Fruit fly (Drosophila melanogaster) whole organism, pupa: ENCODE results near the gene CG7275.

Source experiments
- CG10348 ChIP-seq: fragments of 200-800 bp; sonication (Bioruptor generic); IDR thresholded peaks from 2 replicates; pipeline ENCODE4 v1.3.6; 2022; ENCODE audit warnings: missing biosample characterization, missing genetic modification characterization
- CG12605 ChIP-seq: fragments of 200-800 bp; sonication (Bioruptor generic); IDR thresholded peaks from 2 replicates; pipeline ENCODE4 v1.3.6; 2022; ENCODE audit warnings: missing biosample characterization, missing genetic modification characterization
- CG13204 ChIP-seq: fragments of 200-800 bp; sonication (Bioruptor generic); optimal IDR thresholded peaks from 2 replicates; lab custom pipeline; 2018; ENCODE audit warnings: missing biosample characterization, mild to moderate bottlenecking, missing genetic modification characterization, moderate library complexity
- CG14655 ChIP-seq: fragments of 200-800 bp; sonication (Bioruptor generic); optimal IDR thresholded peaks from 3 replicates; lab custom pipeline; 2017; ENCODE audit warnings: mild to moderate bottlenecking, missing biosample characterization, missing genetic modification reagents, missing genetic modification characterization
- CG15710 ChIP-seq: fragments of 200-800 bp; sonication (Bioruptor generic); optimal IDR thresholded peaks from 2 replicates; lab custom pipeline; 2018; ENCODE audit warnings: missing biosample characterization, mild to moderate bottlenecking, missing genetic modification characterization, moderate library complexity
- CG17806 ChIP-seq: fragments of 200-800 bp; sonication (Bioruptor generic); optimal IDR thresholded peaks from 2 replicates; lab custom pipeline; 2018; ENCODE audit warnings: missing biosample characterization, mild to moderate bottlenecking, missing genetic modification characterization, moderate library complexity
- CG32121 ChIP-seq: fragments of 200-800 bp; sonication (Bioruptor generic); IDR thresholded peaks from 2 replicates; pipeline ENCODE4 v1.3.6; 2022; ENCODE audit warnings: missing biosample characterization, missing genetic modification characterization
- CG34367 ChIP-seq: fragments of 200-800 bp; sonication (Bioruptor generic); optimal IDR thresholded peaks from 2 replicates; lab custom pipeline; 2018; ENCODE audit warnings: missing biosample characterization, mild to moderate bottlenecking, missing genetic modification characterization
- CG4496 ChIP-seq: fragments of 200-800 bp; sonication (Bioruptor generic); IDR thresholded peaks from 3 replicates; pipeline ENCODE4 v1.3.6; 2022; ENCODE audit warnings: missing biosample characterization, missing genetic modification characterization
- CG8159 ChIP-seq: fragments of 200-800 bp; sonication (Bioruptor generic); optimal IDR thresholded peaks from 3 replicates; lab custom pipeline; 2018; ENCODE audit warnings: missing biosample characterization, mild to moderate bottlenecking, missing genetic modification characterization, moderate library complexity
- CG8301 ChIP-seq: fragments of 200-800 bp; sonication (Bioruptor generic); optimal IDR thresholded peaks from 2 replicates; lab custom pipeline; 2018; ENCODE audit warnings: missing biosample characterization, mild to moderate bottlenecking, missing genetic modification characterization
- CG9948 ChIP-seq: fragments of 200-800 bp; sonication (Bioruptor generic); optimal IDR thresholded peaks from 2 replicates; lab custom pipeline; 2018; ENCODE audit warnings: missing biosample characterization, mild to moderate bottlenecking, missing genetic modification characterization, moderate library complexity
- D1 ChIP-seq: fragments of 200-800 bp; sonication (Bioruptor generic); optimal IDR thresholded peaks from 2 replicates; lab custom pipeline; 2018; ENCODE audit warnings: missing biosample characterization, mild to moderate bottlenecking, missing genetic modification characterization, moderate library complexity
- EcR ChIP-seq: fragments of 200-800 bp; sonication (Bioruptor generic); optimal IDR thresholded peaks from 3 replicates; lab custom pipeline; 2019; ENCODE audit warnings: missing biosample characterization, missing genetic modification characterization, mild to moderate bottlenecking, moderate library complexity, missing genetic modification reagents
- Ets98B ChIP-seq: fragments of 200-800 bp; sonication (Bioruptor generic); IDR thresholded peaks from 2 replicates; pipeline ENCODE4 v1.3.6; 2022; ENCODE audit warnings: missing biosample characterization, missing genetic modification characterization
- Pif1A ChIP-seq: fragments of 200-800 bp; sonication (Bioruptor generic); optimal IDR thresholded peaks from 3 replicates; lab custom pipeline; 2016; ENCODE audit warnings: missing biosample characterization, missing genetic modification characterization
- Pif1B ChIP-seq: fragments of 200-800 bp; sonication (Bioruptor generic); optimal IDR thresholded peaks from 3 replicates; lab custom pipeline; 2016; ENCODE audit warnings: missing biosample characterization, missing genetic modification characterization
- Snoo ChIP-seq: fragments of 200-800 bp; sonication (Bioruptor generic); optimal IDR thresholded peaks from 3 replicates; lab custom pipeline; 2017; ENCODE audit warnings: missing biosample characterization, mild to moderate bottlenecking, missing genetic modification characterization, inconsistent platforms
- fd96Ca ChIP-seq: fragments of 200-800 bp; sonication (Bioruptor generic); IDR thresholded peaks from 3 replicates; pipeline ENCODE4 v1.3.6; 2022; ENCODE audit warnings: missing biosample characterization, missing genetic modification characterization
- gl ChIP-seq: fragments of 200-800 bp; sonication (Bioruptor generic); optimal IDR thresholded peaks from 2 replicates; lab custom pipeline; 2018; ENCODE audit warnings: missing biosample characterization, mild to moderate bottlenecking, missing genetic modification characterization
- rn ChIP-seq: fragments of 200-800 bp; sonication (Bioruptor generic); IDR thresholded peaks from 2 replicates; pipeline ENCODE4 v1.3.6; 2022; ENCODE audit warnings: missing biosample characterization, missing genetic modification characterization

The CG7275 gene

dm6 chr3L:15517508-15517907, 18.7 kb downstream of the CG7275 start:
- TF ChIP-seq CG12605 (no peak), CG8159 (tag; lab: Kevin White, UChicago) (no peak), CG15710 (tag; lab: Kevin White, UChicago) (no peak), CG14655 (no peak), CG32121 (no peak), EcR (no peak), fd96Ca (GFP tag; lab: Robert Waterston, UW) (no peak), CG13204 (GFP tag; lab: Kevin White, UChicago) (no peak), Pif1A (no peak), CG9948 (tag; lab: Kevin White, UChicago) (no peak), D1 (tag; lab: Kevin White, UChicago) (no peak), CG17806 (tag; lab: Kevin White, UChicago) (no peak), rn (no peak), gl (tag; lab: Kevin White, UChicago) (no peak), CG34367 (tag; lab: Kevin White, UChicago) (no peak), Ets98B (GFP tag; lab: Robert Waterston, UW) (no peak), Snoo (no peak), Pif1B (GFP tag; lab: Kevin White, UChicago) (no peak), CG8301 (tag; lab: Kevin White, UChicago) (no peak), CG4496 (GFP tag; lab: Robert Waterston, UW) (no peak)

- no peak for TF ChIP-seq CG17806 (tag; lab: Kevin White, UChicago)
- TF ChIP-seq CG14655, result no peak
- no peak for TF ChIP-seq EcR
- TF ChIP-seq CG32121, result no peak
- no peak for TF ChIP-seq CG8301 (tag; lab: Kevin White, UChicago)
- no peak for TF ChIP-seq CG9948 (tag; lab: Kevin White, UChicago)
- TF ChIP-seq, all 21 proteins: peak for 0
These were observed 19.6 kb downstream of the CG7275 start for dm6 chr3L:15518344-15518743.

- TF ChIP-seq EcR (no peak), gl (tag; lab: Kevin White, UChicago) (no peak), CG9948 (tag; lab: Kevin White, UChicago) (no peak), CG34367 (tag; lab: Kevin White, UChicago) (no peak), CG8301 (tag; lab: Kevin White, UChicago) (no peak), CG8159 (tag; lab: Kevin White, UChicago) (no peak), Pif1B (GFP tag; lab: Kevin White, UChicago) (no peak), CG12605 (no peak), rn (no peak), CG10348 (GFP tag; lab: Robert Waterston, UW) (no peak), Snoo (no peak), fd96Ca (GFP tag; lab: Robert Waterston, UW) (no peak), CG17806 (tag; lab: Kevin White, UChicago) (no peak), CG15710 (tag; lab: Kevin White, UChicago) (no peak), CG13204 (GFP tag; lab: Kevin White, UChicago) (no peak), Pif1A (no peak)
These were observed 20.7 kb downstream of the CG7275 start, which contains the start of gene mex1 for dm6 chr3L:15519492-15519891. Gene mex1, minus strand, starts transcription at chr3L:15519592.

dm6 chr3L:15519920-15520319, 21.2 kb downstream of the CG7275 start:
- no peak for TF ChIP-seq CG10348 (GFP tag; lab: Robert Waterston, UW)
- TF ChIP-seq D1 (tag; lab: Kevin White, UChicago), result no peak
- no peak for TF ChIP-seq CG4496 (GFP tag; lab: Robert Waterston, UW)
- no peak for TF ChIP-seq CG32121
- TF ChIP-seq gl (tag; lab: Kevin White, UChicago), result no peak

dm6 chr3L:15520320-15520719, 21.6 kb downstream of the CG7275 start, which contains the start of gene yellow-k:
Gene yellow-k, plus strand, starts transcription at chr3L:15520620.
- TF ChIP-seq CG14655 (no peak), Snoo (no peak), CG8301 (tag; lab: Kevin White, UChicago) (no peak), CG34367 (tag; lab: Kevin White, UChicago) (no peak), CG12605 (no peak), Ets98B (GFP tag; lab: Robert Waterston, UW) (no peak), CG10348 (GFP tag; lab: Robert Waterston, UW) (no peak), CG9948 (tag; lab: Kevin White, UChicago) (no peak), Pif1A (no peak), CG17806 (tag; lab: Kevin White, UChicago) (no peak), gl (tag; lab: Kevin White, UChicago) (no peak), CG32121 (no peak), rn (no peak), D1 (tag; lab: Kevin White, UChicago) (no peak), CG8159 (tag; lab: Kevin White, UChicago) (no peak), CG15710 (tag; lab: Kevin White, UChicago) (no peak)
- TF ChIP-seq, all 21 proteins: peak for 0

- TF ChIP-seq CG4496 (GFP tag; lab: Robert Waterston, UW) (no peak), Pif1A (no peak), CG8159 (tag; lab: Kevin White, UChicago) (no peak), CG15710 (tag; lab: Kevin White, UChicago) (no peak), fd96Ca (GFP tag; lab: Robert Waterston, UW) (no peak), CG14655 (no peak), EcR (no peak), CG12605 (no peak), Snoo (no peak), CG13204 (GFP tag; lab: Kevin White, UChicago) (no peak), D1 (tag; lab: Kevin White, UChicago) (no peak), CG8301 (tag; lab: Kevin White, UChicago) (no peak), CG17806 (tag; lab: Kevin White, UChicago) (no peak), Ets98B (GFP tag; lab: Robert Waterston, UW) (no peak), gl (tag; lab: Kevin White, UChicago) (no peak), CG9948 (tag; lab: Kevin White, UChicago) (no peak), Pif1B (GFP tag; lab: Kevin White, UChicago) (no peak), rn (no peak)
These were observed 25.1 kb downstream of the CG7275 start, which contains the start of gene CG7945 for dm6 chr3L:15523806-15524346. Gene CG7945, minus strand, starts transcription at chr3L:15524137.
